Worm (Caenorhabditis elegans) whole organism, young adult: Measurements from ENCODE around the gene lpin-1.

Experiments used
- F10E7.11 ChIP-seq: sonication (generic microtip); optimal IDR thresholded peaks from 2 replicates; lab custom pipeline; 2017; ENCODE audit warnings: mild to moderate bottlenecking, missing genetic modification characterization, moderate library complexity, missing compliant biosample characterization
- F57C9.4 ChIP-seq: sonication (generic microtip); optimal IDR thresholded peaks from 2 replicates; lab custom pipeline; 2017; ENCODE audit warnings: mild to moderate bottlenecking, missing genetic modification characterization, missing compliant biosample characterization
- Y95B8A.8 ChIP-seq: fragments of 200-800 bp; sonication (Bioruptor generic); IDR thresholded peaks from 2 replicates; pipeline ENCODE4 v1.3.6; 2022; ENCODE audit warnings: missing genetic modification reagents, missing genetic modification characterization, missing compliant biosample characterization
- ZK185.1 ChIP-seq: sonication (generic microtip); optimal IDR thresholded peaks from 2 replicates; lab custom pipeline; 2016; ENCODE audit warnings: mild to moderate bottlenecking, missing genetic modification characterization, missing compliant biosample characterization; ENCODE audit not compliant: poor library complexity, severe bottlenecking
- ama-1 ChIP-seq, 3 experiments: fragments of 150-350 bp in 1 of 3; sonication (generic microtip) in 2 of 3; optimal IDR thresholded peaks; 2 replicates each; lab custom pipeline; 2014 to 2018; ENCODE audit warnings: missing biosample characterization in 2 of 3, missing genetic modification characterization in 2 of 3, missing genetic modification reagents in 2 of 3
- athp-1 ChIP-seq: sonication (generic microtip); optimal IDR thresholded peaks from 2 replicates; lab custom pipeline; 2017; ENCODE audit warnings: mild to moderate bottlenecking, missing genetic modification characterization, missing compliant biosample characterization
- bed-1 ChIP-seq: fragments of 200-800 bp; sonication (Bioruptor generic); IDR thresholded peaks from 2 replicates; pipeline ENCODE4 v1.3.6; 2022; ENCODE audit warnings: missing genetic modification reagents, missing genetic modification characterization, missing compliant biosample characterization
- madf-6 ChIP-seq: fragments of 200-800 bp; sonication (Bioruptor generic); IDR thresholded peaks from 2 replicates; pipeline ENCODE4 v1.3.6; 2022; ENCODE audit warnings: missing genetic modification reagents, missing genetic modification characterization, missing compliant biosample characterization
- nfya-2 ChIP-seq: fragments of 200-800 bp; sonication (Bioruptor generic); IDR thresholded peaks from 2 replicates; pipeline ENCODE4 v1.3.6; 2022; ENCODE audit warnings: missing genetic modification reagents, missing genetic modification characterization, missing compliant biosample characterization
- nhr-90 ChIP-seq: sonication (generic microtip); optimal IDR thresholded peaks from 2 replicates; lab custom pipeline; 2016; ENCODE audit warnings: missing genotype, mild to moderate bottlenecking, missing genetic modification characterization, missing compliant biosample characterization
- pha-4 ChIP-seq: fragments of 150-350 bp; sonication (generic microtip); optimal IDR thresholded peaks from 2 replicates; lab custom pipeline; 2014; ENCODE audit warnings: missing biosample characterization, missing genetic modification reagents, missing genetic modification characterization
- snpc-1.1 ChIP-seq: sonication (generic microtip); optimal IDR thresholded peaks from 2 replicates; lab custom pipeline; 2017; ENCODE audit warnings: missing genetic modification characterization, mild to moderate bottlenecking, missing compliant biosample characterization, antibody characterized with exemption, moderate library complexity, missing genotype, missing genetic modification reagents; ENCODE audit not compliant: insufficient read depth
- unc-62 ChIP-seq: fragments of 150-350 bp; optimal IDR thresholded peaks from 2 replicates; lab custom pipeline; 2014; ENCODE audit warnings: missing biosample characterization, missing genetic modification reagents, missing genetic modification characterization

DNA sequence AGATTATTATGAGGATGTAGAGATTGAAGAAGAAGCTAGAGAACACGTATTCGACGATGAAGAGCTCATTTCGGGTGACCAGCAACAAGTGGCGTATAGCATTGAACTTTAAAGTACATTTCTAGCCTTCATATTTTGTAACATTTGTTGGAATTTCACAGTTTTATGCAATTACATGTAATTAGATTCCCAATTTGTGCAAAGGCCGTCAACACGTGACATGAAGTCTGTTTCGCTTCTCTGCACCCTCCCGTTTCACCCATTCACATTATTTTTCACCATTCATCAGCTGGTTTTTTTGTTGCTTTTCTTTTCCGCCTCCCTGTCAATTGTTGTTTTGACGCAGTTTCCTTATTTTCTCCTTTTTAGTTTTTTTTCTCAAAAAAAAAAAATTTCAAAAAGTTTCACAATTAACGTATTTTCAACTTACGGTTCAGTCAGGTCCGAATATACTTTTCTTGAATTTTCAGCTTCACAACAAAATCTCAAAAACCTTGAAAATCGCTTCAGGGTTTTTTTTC is 26.8 kb downstream of the lpin-1 start, which contains the start of gene sde-2:
- TF ChIP-seq nfya-2 (no peak), unc-62 (GFP tag; lab: Kevin White, UChicago) (no peak), Y95B8A.8 (GFP tag; lab: Robert Waterston, UW) (no peak), bed-1 (no peak), madf-6 (no peak), snpc-1.1 (tag; lab: Kevin White, UChicago) (no peak), pha-4 (tag; lab: Kevin White, UChicago) (no peak), F10E7.11 (tag; lab: Kevin White, UChicago) (no peak), nhr-90 (no peak), ama-1 (optimal IDR thresholded peaks at IDR 0.05; lab: Kevin White, UChicago) (no peak), ama-1 (GFP tag; optimal IDR thresholded peaks at IDR 0.05; lab: Kevin White, UChicago) (no peak), ZK185.1 (tag; lab: Kevin White, UChicago) (no peak), F57C9.4 (no peak), athp-1 (tag; lab: Kevin White, UChicago) (no peak)
